Worm (Caenorhabditis elegans) whole organism, L1 larva: Measurements from ENCODE around the gene ZK180.7.

Source experiments
- C16A3.4 ChIP-seq: fragments of 150-350 bp; optimal IDR thresholded peaks from 2 replicates; lab custom pipeline; 2014; ENCODE audit warnings: missing biosample characterization, missing genetic modification characterization
- C34B4.2 ChIP-seq: sonication (generic microtip); optimal IDR thresholded peaks from 2 replicates; lab custom pipeline; 2017; ENCODE audit warnings: mild to moderate bottlenecking, missing genetic modification characterization, missing compliant biosample characterization
- Y116A8C.19 ChIP-seq: sonication (generic microtip); optimal IDR thresholded peaks from 2 replicates; lab custom pipeline; 2016; ENCODE audit warnings: missing compliant biosample characterization, missing genetic modification characterization, borderline replicate concordance
- alr-1 ChIP-seq: fragments of 200-800 bp; sonication (Bioruptor generic); optimal IDR thresholded peaks from 2 replicates; lab custom pipeline; 2018; ENCODE audit warnings: borderline replicate concordance, mild to moderate bottlenecking, missing genetic modification characterization, missing compliant biosample characterization
- blmp-1 ChIP-seq: fragments of 150-350 bp; optimal IDR thresholded peaks from 2 replicates; lab custom pipeline; 2014; ENCODE audit warnings: missing biosample characterization, missing genetic modification characterization
- ceh-63 ChIP-seq: fragments of 200-800 bp; sonication (Bioruptor generic); optimal IDR thresholded peaks from 2 replicates; lab custom pipeline; 2018; ENCODE audit warnings: mild to moderate bottlenecking, missing genetic modification characterization, missing compliant biosample characterization
- efl-1 ChIP-seq, 4 experiments: fragments of 150-350 bp; optimal IDR thresholded peaks in 3 of 4; peaks in 1 of 4; 1 replicate in 1 of 4; 2 replicates in 3 of 4; lab custom pipeline; 2014; ENCODE audit warnings: missing biosample characterization in 2 of 4, missing genetic modification characterization in 2 of 4, missing genetic modification reagents in 2 of 4
- egl-27 ChIP-seq, 2 experiments: fragments of 150-350 bp in 1 of 2; sonication (generic microtip); optimal IDR thresholded peaks; 3 replicates each; lab custom pipeline; 2017 to 2018; ENCODE audit warnings: missing biosample characterization in 2 of 2, missing genetic modification characterization in 2 of 2, missing genetic modification reagents in 2 of 2
- elt-2 ChIP-seq: sonication (generic microtip); optimal IDR thresholded peaks from 2 replicates; lab custom pipeline; 2016; ENCODE audit warnings: missing genetic modification characterization, mild to moderate bottlenecking, inconsistent platforms, missing compliant biosample characterization, missing genetic modification reagents
- elt-3 ChIP-seq, 6 experiments: fragments of 150-350 bp in 1 of 6; sonication (generic microtip); optimal IDR thresholded peaks; 2 replicates each; lab custom pipeline; 2017 to 2018; ENCODE audit warnings: missing biosample characterization in 6 of 6, missing genetic modification characterization in 6 of 6, inconsistent platforms in 1 of 6
- ets-5 ChIP-seq: fragments of 200-800 bp; sonication (Bioruptor generic); IDR thresholded peaks from 2 replicates; pipeline ENCODE4 v1.3.6; 2022; ENCODE audit warnings: missing genetic modification characterization, missing compliant biosample characterization
- fkh-10 ChIP-seq: sonication (generic microtip); optimal IDR thresholded peaks from 2 replicates; lab custom pipeline; 2017; ENCODE audit warnings: missing biosample characterization, missing genetic modification reagents, missing genetic modification characterization
- fos-1 ChIP-seq: fragments of 150-350 bp; optimal IDR thresholded peaks from 2 replicates; lab custom pipeline; 2014; ENCODE audit warnings: missing biosample characterization, missing genetic modification characterization
- hlh-17 ChIP-seq: fragments of 200-800 bp; sonication (Bioruptor generic); optimal IDR thresholded peaks from 2 replicates; lab custom pipeline; 2018; ENCODE audit warnings: missing genetic modification characterization, mild to moderate bottlenecking, missing compliant biosample characterization, moderate library complexity, borderline replicate concordance
- hpl-2 ChIP-seq: fragments of 150-350 bp; optimal IDR thresholded peaks from 2 replicates; lab custom pipeline; 2014; ENCODE audit warnings: missing biosample characterization, missing genetic modification reagents, missing genetic modification characterization
- jun-1 ChIP-seq: fragments of 150-350 bp; optimal IDR thresholded peaks from 2 replicates; lab custom pipeline; 2014; ENCODE audit warnings: missing biosample characterization, missing genetic modification reagents, missing genetic modification characterization
- lin-13 ChIP-seq: fragments of 150-350 bp; optimal IDR thresholded peaks from 2 replicates; lab custom pipeline; 2014; ENCODE audit warnings: missing biosample characterization, missing genetic modification reagents, missing genetic modification characterization
- lin-14 ChIP-seq: fragments of 200-800 bp; sonication (Bioruptor generic); optimal IDR thresholded peaks from 2 replicates; lab custom pipeline; 2018; ENCODE audit warnings: mild to moderate bottlenecking, missing genetic modification characterization, moderate library complexity, missing compliant biosample characterization
- lin-15B ChIP-seq: fragments of 150-350 bp; sonication (generic microtip); optimal IDR thresholded peaks from 3 replicates; lab custom pipeline; 2014; ENCODE audit warnings: missing biosample characterization, missing genetic modification characterization
- lin-35 ChIP-seq, 2 experiments: fragments of 150-350 bp; optimal IDR thresholded peaks; 2 replicates each; lab custom pipeline; 2014; ENCODE audit warnings: missing biosample characterization in 2 of 2, missing genetic modification characterization in 2 of 2, missing genetic modification reagents in 2 of 2
- lin-39 ChIP-seq: fragments of 150-350 bp; optimal IDR thresholded peaks from 2 replicates; lab custom pipeline; 2014; ENCODE audit warnings: missing biosample characterization, missing genetic modification reagents, missing genetic modification characterization
- lir-3 ChIP-seq: sonication (generic microtip); optimal IDR thresholded peaks from 2 replicates; lab custom pipeline; 2016; ENCODE audit warnings: mild to moderate bottlenecking, missing genetic modification characterization, moderate library complexity, missing compliant biosample characterization; ENCODE audit not compliant: poor library complexity
- mdl-1 ChIP-seq, 2 experiments: fragments of 150-350 bp; optimal IDR thresholded peaks; 2 replicates each; lab custom pipeline; 2014 to 2017; ENCODE audit warnings: missing biosample characterization in 2 of 2, missing genetic modification characterization in 2 of 2, inconsistent platforms in 1 of 2
- mef-2 ChIP-seq: fragments of 150-350 bp; optimal IDR thresholded peaks from 2 replicates; lab custom pipeline; 2014; ENCODE audit warnings: missing biosample characterization, missing genetic modification characterization
- nhr-11 ChIP-seq: fragments of 150-350 bp; optimal IDR thresholded peaks from 2 replicates; lab custom pipeline; 2014; ENCODE audit warnings: missing biosample characterization, missing genetic modification characterization
- nhr-20 ChIP-seq: sonication (generic microtip); optimal IDR thresholded peaks from 2 replicates; lab custom pipeline; 2016; ENCODE audit warnings: mild to moderate bottlenecking, missing genetic modification characterization, missing compliant biosample characterization
- nhr-237 ChIP-seq: fragments of 150-350 bp; optimal IDR thresholded peaks from 2 replicates; lab custom pipeline; 2014; ENCODE audit warnings: missing biosample characterization, missing genetic modification characterization
- nhr-28 ChIP-seq: fragments of 150-350 bp; optimal IDR thresholded peaks from 2 replicates; lab custom pipeline; 2014; ENCODE audit warnings: missing biosample characterization, missing genetic modification characterization
- nhr-47 ChIP-seq: sonication (generic microtip); optimal IDR thresholded peaks from 2 replicates; lab custom pipeline; 2016; ENCODE audit warnings: mild to moderate bottlenecking, missing genetic modification characterization, moderate library complexity, missing compliant biosample characterization
- nhr-71 ChIP-seq: sonication (generic microtip); optimal IDR thresholded peaks from 2 replicates; lab custom pipeline; 2016; ENCODE audit warnings: mild to moderate bottlenecking, missing genetic modification characterization, moderate library complexity, missing compliant biosample characterization
- nhr-76 ChIP-seq: sonication (generic microtip); optimal IDR thresholded peaks from 2 replicates; lab custom pipeline; 2017; ENCODE audit warnings: missing biosample characterization, missing genetic modification characterization
- nhr-84 ChIP-seq: sonication (generic microtip); optimal IDR thresholded peaks from 2 replicates; lab custom pipeline; 2017; ENCODE audit warnings: missing biosample characterization, missing genetic modification characterization
- nhr-85 ChIP-seq: sonication (generic microtip); peaks from one replicate; lab custom pipeline; 2016; ENCODE audit warnings: missing genetic modification characterization, inconsistent platforms, missing compliant biosample characterization
- nhr-90 ChIP-seq: sonication (generic microtip); optimal IDR thresholded peaks from 2 replicates; lab custom pipeline; 2016; ENCODE audit warnings: mild to moderate bottlenecking, missing genetic modification characterization, missing compliant biosample characterization; ENCODE audit not compliant: poor library complexity
- pag-3 ChIP-seq: sonication (generic microtip); optimal IDR thresholded peaks from 2 replicates; lab custom pipeline; 2017; ENCODE audit warnings: missing genetic modification characterization, mild to moderate bottlenecking, missing compliant biosample characterization, antibody characterized with exemption, borderline replicate concordance; ENCODE audit not compliant: insufficient read depth
- pax-3 ChIP-seq: fragments of 200-800 bp; sonication (Bioruptor generic); optimal IDR thresholded peaks from 2 replicates; lab custom pipeline; 2018; ENCODE audit warnings: mild to moderate bottlenecking, missing genetic modification characterization, moderate library complexity, missing compliant biosample characterization
- rnt-1 ChIP-seq: sonication (generic microtip); optimal IDR thresholded peaks from 2 replicates; lab custom pipeline; 2016; ENCODE audit warnings: mild to moderate bottlenecking, missing genetic modification characterization, moderate library complexity, missing compliant biosample characterization
- snpc-4 ChIP-seq: fragments of 150-350 bp; optimal IDR thresholded peaks from 2 replicates; lab custom pipeline; 2014; ENCODE audit warnings: missing biosample characterization, missing genetic modification characterization
- snu-23 ChIP-seq: sonication (generic microtip); optimal IDR thresholded peaks from 2 replicates; lab custom pipeline; 2016; ENCODE audit warnings: missing genetic modification characterization, missing compliant biosample characterization
- unc-130 ChIP-seq: fragments of 150-350 bp; optimal IDR thresholded peaks from 2 replicates; lab custom pipeline; 2017; ENCODE audit warnings: missing biosample characterization, missing genetic modification characterization, inconsistent platforms
- vab-15 ChIP-seq: sonication (generic microtip); optimal IDR thresholded peaks from 2 replicates; lab custom pipeline; 2017; ENCODE audit warnings: missing genotype, mild to moderate bottlenecking, missing genetic modification characterization, missing compliant biosample characterization
- zip-4 ChIP-seq: fragments of 200-800 bp; sonication (Bioruptor generic); optimal IDR thresholded peaks from 2 replicates; lab custom pipeline; 2018; ENCODE audit warnings: mild to moderate bottlenecking, missing genetic modification characterization, moderate library complexity, missing compliant biosample characterization

Gene ZK180.7

DNA sequence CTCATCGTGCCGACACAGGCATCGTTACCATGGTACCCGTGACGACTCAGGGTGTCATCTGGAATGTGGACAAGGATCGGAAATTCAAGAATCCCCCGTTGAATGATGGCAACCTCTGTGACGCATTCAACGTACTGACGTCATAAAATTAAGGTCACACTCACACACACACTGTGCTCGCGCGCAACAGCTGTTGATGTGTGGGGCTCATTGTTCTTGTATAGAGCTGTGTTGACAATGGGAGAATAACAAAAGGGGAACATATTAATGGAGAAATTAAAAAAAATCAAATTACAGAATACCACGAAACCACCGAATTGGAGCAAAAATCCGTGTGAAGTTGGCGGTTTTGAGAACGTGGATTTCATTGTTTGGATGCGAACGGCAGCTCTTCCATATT lies 42.0 kb upstream of the ZK180.7 start:
- TF ChIP-seq zip-4 (GFP tag; lab: Kevin White, UChicago): no peak
- no peak for TF ChIP-seq lir-3 (tag; lab: Kevin White, UChicago)
- no peak for TF ChIP-seq lin-39
- no peak for TF ChIP-seq lin-13 (GFP tag; lab: Kevin White, UChicago)
- no peak for TF ChIP-seq nhr-84 (tag; lab: Kevin White, UChicago)
- TF ChIP-seq rnt-1 (tag; lab: Kevin White, UChicago): no peak
- TF ChIP-seq elt-3 (tag; optimal IDR thresholded peaks at IDR 0.05; lab: Kevin White, UChicago): no peak
- TF ChIP-seq efl-1 (optimal IDR thresholded peaks at IDR 0.05; lab: Kevin White, UChicago): no peak
- peak in 1 of 2 experiments; percentile 52 for TF ChIP-seq efl-1 (GFP tag; optimal IDR thresholded peaks at IDR 0.05 in 1 of 2; lab: Kevin White, UChicago)
- TF ChIP-seq mef-2 (tag; lab: Kevin White, UChicago): no peak
- TF ChIP-seq jun-1 (tag; lab: Kevin White, UChicago): no peak
- no peak for TF ChIP-seq nhr-90 (tag; lab: Kevin White, UChicago)
- no peak for TF ChIP-seq egl-27 (tag; optimal IDR thresholded peaks at IDR 0.05; lab: Kevin White, UChicago)
- peak; percentile 88 for TF ChIP-seq alr-1 (tag; lab: Kevin White, UChicago)
- TF ChIP-seq Y116A8C.19 (tag; lab: Kevin White, UChicago): no peak
- TF ChIP-seq lin-15B (tag; lab: Kevin White, UChicago): no peak

DNA sequence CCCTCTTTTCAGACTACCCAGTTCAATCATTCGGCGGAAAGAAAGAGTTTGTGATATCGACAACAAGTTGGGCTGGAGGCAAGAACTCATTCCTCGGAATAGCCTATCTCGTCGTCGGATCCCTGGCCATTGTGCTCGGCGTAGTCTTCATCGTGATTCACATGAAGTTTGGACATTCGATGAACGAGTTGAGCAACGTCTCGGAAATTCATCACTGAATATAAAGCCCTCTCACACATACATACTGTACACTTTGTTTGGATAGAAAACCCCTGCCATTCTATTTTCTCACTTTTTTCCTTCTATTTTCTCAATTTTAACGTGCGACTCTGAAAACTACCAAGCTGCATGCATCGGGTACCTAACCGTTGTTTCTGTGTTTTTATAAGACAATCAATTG lies 40.9 kb upstream of the ZK180.7 start, which contains the start of gene R08C7.12:
TSS of gene R08C7.12 (plus strand) at position 301 of the 400 bp plus-strand sequence.
- TF ChIP-seq ets-5 (GFP tag; lab: Robert Waterston, UW) (no peak), nhr-84 (tag; lab: Kevin White, UChicago) (no peak), pag-3 (tag; lab: Kevin White, UChicago) (no peak), fkh-10 (no peak), elt-3 (tag; optimal IDR thresholded peaks at IDR 0.05; lab: Kevin White, UChicago) (no peak), nhr-47 (no peak), nhr-28 (tag; lab: Kevin White, UChicago) (no peak), alr-1 (tag; lab: Kevin White, UChicago) (no peak), mef-2 (tag; lab: Kevin White, UChicago) (no peak), nhr-20 (no peak), C34B4.2 (tag; lab: Kevin White, UChicago) (no peak)

DNA sequence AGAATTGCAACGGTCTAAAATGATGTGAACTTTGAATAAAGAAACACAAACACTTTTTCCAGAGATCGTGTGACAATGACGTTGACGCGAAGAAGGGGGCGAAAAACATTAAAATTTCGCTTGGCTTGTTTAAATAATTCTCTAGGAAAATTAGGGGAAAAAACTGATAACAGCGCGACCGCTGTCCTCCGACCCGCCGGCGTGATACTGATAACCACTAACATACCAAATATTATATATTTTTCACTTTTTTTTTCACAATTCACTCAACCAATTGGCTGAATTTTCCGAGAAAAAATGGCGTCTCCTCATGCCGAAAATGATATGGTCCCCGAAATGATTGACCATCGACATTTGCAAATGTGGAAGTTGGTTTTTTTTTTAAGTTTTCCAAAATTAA lies 40.5 kb upstream of the ZK180.7 start:
- TF ChIP-seq blmp-1 (tag; lab: Kevin White, UChicago): peak; percentile 3
- TF ChIP-seq Y116A8C.19 (tag; lab: Kevin White, UChicago): no peak
- TF ChIP-seq lin-14: no peak
- peak; percentile 20 for TF ChIP-seq nhr-47
- TF ChIP-seq fos-1 (tag; lab: Kevin White, UChicago): no peak
- peak; percentile 6 for TF ChIP-seq pax-3
- no peak for TF ChIP-seq vab-15 (tag; lab: Kevin White, UChicago)
- TF ChIP-seq nhr-11: no peak
- TF ChIP-seq nhr-85 (tag; lab: Kevin White, UChicago): peak; percentile 4
- no peak for TF ChIP-seq zip-4 (GFP tag; lab: Kevin White, UChicago)
- TF ChIP-seq nhr-90 (tag; lab: Kevin White, UChicago): peak; percentile 45
- no peak for TF ChIP-seq C16A3.4 (tag; lab: Kevin White, UChicago)
- TF ChIP-seq nhr-71 (tag; lab: Kevin White, UChicago): peak; percentile 44
- TF ChIP-seq ceh-63 (GFP tag; lab: Kevin White, UChicago): no peak
- no peak for TF ChIP-seq lin-35 (GFP tag; optimal IDR thresholded peaks at IDR 0.05; lab: Kevin White, UChicago)
- TF ChIP-seq unc-130 (tag; lab: Kevin White, UChicago): no peak
- no peak for TF ChIP-seq nhr-237 (tag; lab: Kevin White, UChicago)
- TF ChIP-seq mdl-1 (tag; optimal IDR thresholded peaks at IDR 0.05; lab: Kevin White, UChicago): no peak
- peak; percentile 11 for TF ChIP-seq nhr-20
- TF ChIP-seq snpc-4 (tag; lab: Kevin White, UChicago): no peak
- TF ChIP-seq nhr-76 (tag; lab: Kevin White, UChicago): no peak
- TF ChIP-seq snu-23 (GFP tag; lab: Kevin White, UChicago): no peak
- TF ChIP-seq elt-3 (tag; optimal IDR thresholded peaks at IDR 0.05; lab: Kevin White, UChicago): peak in 1 of 6 experiments; percentile 10
- TF ChIP-seq hlh-17 (GFP tag; lab: Kevin White, UChicago): no peak
- peak; percentile 41 for TF ChIP-seq elt-2 (tag; lab: Kevin White, UChicago)
- no peak for TF ChIP-seq hpl-2 (GFP tag; lab: Kevin White, UChicago)
